Worm (Caenorhabditis elegans): ENCODE data around the gene math-44.
"Not testable (repeated sequence)": the region's sequence is repeated elsewhere in the genome, so short reads cannot be mapped to it uniquely, and the experiment has no call there.

Gene math-44

DNA sequence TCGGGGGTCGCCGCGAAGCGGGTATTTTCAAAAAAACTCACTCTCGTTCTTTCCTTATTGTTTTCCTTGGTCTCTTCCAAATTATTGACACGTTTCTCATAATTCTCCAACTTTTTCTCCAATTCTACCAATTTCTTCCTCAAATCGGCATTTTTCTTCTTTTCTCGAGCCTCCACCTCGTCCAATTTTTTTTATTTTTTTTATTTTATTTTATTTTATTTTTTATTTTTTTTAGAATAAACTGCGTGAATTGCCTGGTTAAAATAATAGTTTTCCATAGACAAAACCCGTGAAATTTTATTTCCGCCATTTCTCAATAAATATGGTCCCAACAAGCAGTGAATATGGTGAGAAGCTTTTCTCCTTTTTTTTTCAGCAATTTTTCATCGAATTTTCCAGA is 23.6 kb downstream of the math-44 start, which contains the start of gene F59H6.15:
Gene F59H6.15, plus strand, starts transcription at position 301 of the 400 bp plus-strand sequence.
- TF ChIP-seq npax-4 (tag; optimal IDR thresholded peaks at IDR 0.05) (no peak), C38D4.7 (GFP tag; optimal IDR thresholded peaks at IDR 0.05) (no peak), T23F11.4 (GFP tag; optimal IDR thresholded peaks at IDR 0.05) (no peak), ceh-18 (tag; optimal IDR thresholded peaks at IDR 0.05) (no peak), tbx-2 (tag; optimal IDR thresholded peaks at IDR 0.05) (no peak), ceh-6 (GFP tag; optimal IDR thresholded peaks at IDR 0.05) (no peak), zip-5 (tag; optimal IDR thresholded peaks at IDR 0.05) (no peak), pros-1 (tag; optimal IDR thresholded peaks at IDR 0.05) (no peak), ceh-31 (tag; optimal IDR thresholded peaks at IDR 0.05) (no peak), C08G9.2 (tag; optimal IDR thresholded peaks at IDR 0.05) (no peak), eyg-1 (tag; optimal IDR thresholded peaks at IDR 0.05) (no peak), unc-55 (GFP tag; optimal IDR thresholded peaks at IDR 0.05) (no peak), tbx-7 (tag; optimal IDR thresholded peaks at IDR 0.05) (no peak), ceh-19 (GFP tag; optimal IDR thresholded peaks at IDR 0.05) (no peak)

DNA sequence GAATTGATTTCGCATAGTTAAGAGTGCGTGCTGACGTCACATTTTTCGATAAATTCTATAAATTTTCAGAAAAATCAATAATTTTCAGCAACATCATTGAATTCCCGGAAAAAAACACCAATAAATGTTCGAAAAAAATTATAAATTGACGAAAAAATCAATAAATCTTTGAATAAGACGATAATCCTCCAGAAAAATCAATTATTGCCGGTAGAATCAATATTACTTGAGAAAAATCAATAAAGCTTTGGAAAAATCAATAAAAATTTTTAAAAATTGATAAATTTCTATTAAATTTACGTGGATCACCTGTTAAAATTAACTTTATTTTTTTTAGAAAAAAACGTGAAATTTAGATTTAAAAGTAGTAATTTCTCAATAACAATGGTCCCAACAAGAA is 24.7 kb downstream of the math-44 start:
- TF ChIP-seq ceh-48 (tag; optimal IDR thresholded peaks at IDR 0.05) (no peak), unc-42 (tag; optimal IDR thresholded peaks at IDR 0.05) (no peak), pag-3 (tag; optimal IDR thresholded peaks at IDR 0.05; ENCODE audit: borderline replicate concordance) (no peak), mec-3 (tag; optimal IDR thresholded peaks at IDR 0.05; ENCODE audit: borderline replicate concordance) (no peak), pros-1 (tag; optimal IDR thresholded peaks at IDR 0.05) (no peak), Y22D7AL.16 (tag; optimal IDR thresholded peaks at IDR 0.05) (no peak), syd-9 (tag; optimal IDR thresholded peaks at IDR 0.05) (no peak), pha-4 (tag; optimal IDR thresholded peaks at IDR 0.05) (no peak), dmd-4 (tag; optimal IDR thresholded peaks at IDR 0.05; ENCODE audit: borderline replicate concordance) (no peak), odd-2 (tag; optimal IDR thresholded peaks at IDR 0.05) (no peak), hlh-6 (tag; optimal IDR thresholded peaks at IDR 0.05) (no peak)

- TF ChIP-seq ztf-16, ahr-1, ceh-48 (tag; optimal IDR thresholded peaks at IDR 0.05): not testable (repeated sequence)
Measured at ce11 chrII:2023514-2023913, 34.4 kb downstream of the math-44 start, which contains the start of gene cya-2. cya-2 (minus strand) TSS chrII:2023614.

ce11 chrII:2026525-2026924 is 37.4 kb downstream of the math-44 start, which contains the start of gene bath-21:
bath-21 (minus strand) TSS chrII:2026625.
- TF ChIP-seq ceh-6 (GFP tag; optimal IDR thresholded peaks at IDR 0.05) (no peak), npax-4 (tag; optimal IDR thresholded peaks at IDR 0.05) (no peak), ceh-24 (tag; optimal IDR thresholded peaks at IDR 0.05) (no peak), unc-55 (GFP tag; optimal IDR thresholded peaks at IDR 0.05) (no peak), rnt-1 (tag; optimal IDR thresholded peaks at IDR 0.05) (no peak), ceh-34 (tag; optimal IDR thresholded peaks at IDR 0.05) (no peak), mec-3 (tag; optimal IDR thresholded peaks at IDR 0.05; ENCODE audit: borderline replicate concordance) (no peak), ref-2 (tag; optimal IDR thresholded peaks at IDR 0.05) (no peak), ceh-19 (GFP tag; optimal IDR thresholded peaks at IDR 0.05) (no peak), F13H6.1 (tag; optimal IDR thresholded peaks at IDR 0.05) (no peak), pag-3 (tag; optimal IDR thresholded peaks at IDR 0.05; ENCODE audit: borderline replicate concordance) (no peak), T23F11.4 (GFP tag; optimal IDR thresholded peaks at IDR 0.05) (no peak), hlh-15 (tag; optimal IDR thresholded peaks at IDR 0.05) (no peak), ztf-16 (tag; optimal IDR thresholded peaks at IDR 0.05) (no peak)

DNA sequence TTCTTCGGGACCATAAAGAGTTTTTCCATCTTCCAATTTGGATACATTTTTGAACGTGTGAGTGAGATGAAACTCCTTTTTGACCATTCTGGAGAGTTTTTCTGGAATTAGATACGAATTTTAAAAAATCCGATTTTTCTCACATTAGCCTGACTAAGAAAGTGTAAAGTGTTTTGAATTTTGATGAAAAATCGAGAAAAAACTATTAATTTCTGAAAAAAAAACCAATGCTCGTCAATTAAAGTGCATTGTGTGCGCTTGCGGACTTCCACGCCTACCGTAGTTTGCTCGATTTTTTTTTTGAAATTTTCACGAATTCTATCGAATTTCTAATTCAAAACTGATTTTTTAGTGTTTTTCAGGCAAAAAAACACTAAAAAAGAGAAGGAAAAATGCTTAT is 39.6 kb downstream of the math-44 start, which contains the start of gene bath-1:
Gene bath-1, minus strand, starts transcription at position 101 of the 400 bp plus-strand sequence.
- TF ChIP-seq unc-55 (GFP tag; optimal IDR thresholded peaks at IDR 0.05) (no peak), F13H6.1 (tag; optimal IDR thresholded peaks at IDR 0.05) (no peak), syd-9 (tag; optimal IDR thresholded peaks at IDR 0.05) (no peak), sox-4 (tag; optimal IDR thresholded peaks at IDR 0.05) (no peak), ttx-3 (tag; optimal IDR thresholded peaks at IDR 0.05) (no peak), ceh-24 (tag; optimal IDR thresholded peaks at IDR 0.05) (no peak), unc-86 (tag; optimal IDR thresholded peaks at IDR 0.05) (no peak), elt-2 (tag; optimal IDR thresholded peaks at IDR 0.05) (no peak), pat-9 (tag; optimal IDR thresholded peaks at IDR 0.05) (no peak), ceh-9 (tag; optimal IDR thresholded peaks at IDR 0.05) (no peak), sdc-2 (tag; optimal IDR thresholded peaks at IDR 0.05) (no peak), che-1 (tag; optimal IDR thresholded peaks at IDR 0.05) (no peak), pag-3 (tag; optimal IDR thresholded peaks at IDR 0.05; ENCODE audit: borderline replicate concordance) (no peak)

All from whole organism, late embryonic.